Worm (Caenorhabditis elegans) whole organism, L1 larva: Measurements from ENCODE around the gene T07D3.9.

Experiments used
- F16B12.6 ChIP-seq: fragments of 150-350 bp; optimal IDR thresholded peaks from 2 replicates; lab custom pipeline; 2014; ENCODE audit warnings: missing biosample characterization, missing genetic modification characterization
- ama-1 ChIP-seq: fragments of 150-350 bp; optimal IDR thresholded peaks from 2 replicates; lab custom pipeline; 2014
- ceh-8 ChIP-seq: fragments of 200-800 bp; sonication (Bioruptor generic); optimal IDR thresholded peaks from 2 replicates; lab custom pipeline; 2018; ENCODE audit warnings: mild to moderate bottlenecking, missing genetic modification characterization, moderate library complexity, missing compliant biosample characterization
- mdl-1 ChIP-seq, 2 experiments: fragments of 150-350 bp; optimal IDR thresholded peaks; 2 replicates each; lab custom pipeline; 2014 to 2017; ENCODE audit warnings: missing biosample characterization in 2 of 2, missing genetic modification characterization in 2 of 2, inconsistent platforms in 1 of 2
- tbx-2 ChIP-seq: sonication (generic microtip); optimal IDR thresholded peaks from 2 replicates; lab custom pipeline; 2016; ENCODE audit warnings: missing genetic modification characterization, missing compliant biosample characterization

DNA sequence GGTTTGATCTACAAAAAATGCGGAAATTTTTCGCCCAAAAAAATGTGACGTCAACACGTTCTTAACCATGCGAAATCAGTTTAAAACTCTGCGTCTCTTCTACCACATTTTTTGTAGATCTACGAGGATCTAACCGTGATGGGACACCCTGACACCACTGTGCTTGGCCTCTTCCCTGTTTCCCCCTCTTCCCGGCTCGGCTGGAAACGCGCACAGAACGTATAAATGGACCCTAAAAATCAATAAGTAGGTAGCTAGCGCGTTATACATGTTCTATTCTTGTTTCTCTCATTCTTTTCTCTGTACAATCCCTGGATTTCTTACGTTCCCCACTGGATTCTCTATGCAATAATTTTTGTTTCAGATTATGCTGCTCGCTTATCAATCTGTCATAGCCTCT lies 22.8 kb upstream of the T07D3.9 start, which contains the start of gene fbxc-28:
- TF ChIP-seq tbx-2 (tag; lab: Kevin White, UChicago) (no peak), mdl-1 (tag; optimal IDR thresholded peaks at IDR 0.05; lab: Kevin White, UChicago) (no peak), ceh-8 (no peak), F16B12.6 (tag; lab: Kevin White, UChicago) (no peak), ama-1 (lab: Kevin White, UChicago) (no peak)
